Worm (Caenorhabditis elegans) whole organism, early embryonic: ENCODE data around the gene srd-30.

Source experiments
- aly-1 ChIP-seq: sonication (generic microtip); optimal IDR thresholded peaks from 2 replicates; lab custom pipeline; 2016; ENCODE audit warnings: missing genetic modification characterization, missing compliant biosample characterization
- ama-1 ChIP-seq: fragments of 150-350 bp; optimal IDR thresholded peaks from 2 replicates; lab custom pipeline; 2014
- ets-7 ChIP-seq: sonication (generic microtip); optimal IDR thresholded peaks from 2 replicates; lab custom pipeline; 2016; ENCODE audit warnings: missing genotype, missing genetic modification characterization, missing compliant biosample characterization
- flt-1 ChIP-seq: fragments of 200-800 bp; sonication (Bioruptor generic); IDR thresholded peaks from 2 replicates; pipeline ENCODE4 v1.3.6; 2022; ENCODE audit warnings: missing genetic modification characterization, missing compliant biosample characterization
- hmg-4 ChIP-seq: fragments of 200-800 bp; sonication (Bioruptor generic); optimal IDR thresholded peaks from 2 replicates; lab custom pipeline; 2018; ENCODE audit warnings: mild to moderate bottlenecking, missing genetic modification characterization, missing compliant biosample characterization
- pes-1 ChIP-seq: fragments of 200-800 bp; sonication (Bioruptor generic); IDR thresholded peaks from 2 replicates; pipeline ENCODE4 v1.3.6; 2022; ENCODE audit warnings: missing genetic modification reagents, missing genetic modification characterization, missing compliant biosample characterization

ce11 chrV:7639787-7640186 lies 10.2 kb downstream of the srd-30 start, which contains the start of gene F07C4.10:
- TF ChIP-seq hmg-4 (no peak), ama-1 (lab: Kevin White, UChicago) (no peak), flt-1 (GFP tag; lab: Robert Waterston, UW) (no peak), pes-1 (GFP tag; lab: Robert Waterston, UW) (no peak), aly-1 (tag; lab: Kevin White, UChicago) (no peak), ets-7 (tag; lab: Kevin White, UChicago) (no peak)
